Worm (Caenorhabditis elegans) whole organism, mixed stage, embryonic: Measurements from ENCODE around the gene mip-2.

Source experiments
- ceh-39 ChIP-seq: fragments of 150-350 bp; optimal IDR thresholded peaks from 2 replicates; lab custom pipeline; 2014; ENCODE audit warnings: missing biosample characterization, missing genetic modification characterization
- ceh-83 ChIP-seq: fragments of 200-800 bp; sonication (Bioruptor generic); optimal IDR thresholded peaks from 2 replicates; lab custom pipeline; 2018; ENCODE audit warnings: mild to moderate bottlenecking, missing genetic modification characterization, missing compliant biosample characterization
- ces-1 ChIP-seq: fragments of 150-350 bp; optimal IDR thresholded peaks from 2 replicates; lab custom pipeline; 2014; ENCODE audit warnings: missing biosample characterization, missing genetic modification reagents, missing genetic modification characterization
- cnd-1 ChIP-seq: fragments of 200-800 bp; sonication (Bioruptor generic); optimal IDR thresholded peaks from 2 replicates; lab custom pipeline; 2018; ENCODE audit warnings: mild to moderate bottlenecking, missing genetic modification characterization, missing compliant biosample characterization
- elt-1 ChIP-seq: sonication (generic microtip); optimal IDR thresholded peaks from 2 replicates; lab custom pipeline; 2017; ENCODE audit warnings: missing genetic modification characterization, mild to moderate bottlenecking, missing compliant biosample characterization, antibody characterized with exemption, moderate library complexity, borderline replicate concordance; ENCODE audit not compliant: insufficient read depth
- ham-2 ChIP-seq: fragments of 200-800 bp; sonication (Bioruptor generic); optimal IDR thresholded peaks from 2 replicates; lab custom pipeline; 2018; ENCODE audit warnings: mild to moderate bottlenecking, missing genetic modification characterization, missing compliant biosample characterization
- hlh-1 ChIP-seq: fragments of 150-350 bp; optimal IDR thresholded peaks from 2 replicates; lab custom pipeline; 2014; ENCODE audit warnings: missing biosample characterization, missing genetic modification reagents, missing genetic modification characterization
- lsy-2 ChIP-seq: fragments of 150-350 bp; optimal IDR thresholded peaks from 2 replicates; lab custom pipeline; 2014; ENCODE audit warnings: missing biosample characterization, missing genetic modification characterization
- nhr-237 ChIP-seq: fragments of 150-350 bp; optimal IDR thresholded peaks from 2 replicates; lab custom pipeline; 2014; ENCODE audit warnings: missing biosample characterization, missing genetic modification characterization
- nhr-28 ChIP-seq: fragments of 150-350 bp; optimal IDR thresholded peaks from 2 replicates; lab custom pipeline; 2014; ENCODE audit warnings: missing biosample characterization, missing genetic modification characterization
- nhr-76 ChIP-seq: sonication (generic microtip); optimal IDR thresholded peaks from 2 replicates; lab custom pipeline; 2017; ENCODE audit warnings: missing biosample characterization, missing genetic modification characterization
- unc-39 ChIP-seq: fragments of 150-350 bp; optimal IDR thresholded peaks from 2 replicates; lab custom pipeline; 2014; ENCODE audit warnings: missing biosample characterization, missing genetic modification characterization
- unc-62 ChIP-seq: fragments of 150-350 bp; optimal IDR thresholded peaks from 2 replicates; lab custom pipeline; 2014; ENCODE audit warnings: missing biosample characterization, missing genetic modification reagents, missing genetic modification characterization
- ztf-11 ChIP-seq: fragments of 150-350 bp; optimal IDR thresholded peaks from 2 replicates; lab custom pipeline; 2014; ENCODE audit warnings: missing biosample characterization, missing genetic modification characterization

DNA sequence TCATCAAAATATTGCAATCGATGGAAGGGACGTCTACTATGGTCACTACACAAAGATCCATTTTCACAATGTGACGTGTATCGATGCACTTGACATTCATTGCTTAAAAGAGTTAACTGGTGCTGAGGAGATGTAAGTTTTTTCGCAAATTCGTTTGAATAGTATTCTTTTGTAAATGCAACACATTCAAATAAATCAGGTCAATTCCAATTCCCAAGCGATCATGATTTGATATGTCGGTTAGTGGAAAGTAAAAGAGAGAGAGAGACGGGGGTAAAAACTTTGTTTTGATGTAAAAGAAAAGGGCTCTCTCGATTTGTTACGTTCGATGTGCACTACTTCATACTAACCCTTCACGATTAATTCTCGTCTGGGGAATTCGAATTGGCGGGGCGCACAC, 18.5 kb upstream of the mip-2 start:
- no peak for TF ChIP-seq nhr-76 (tag; lab: Kevin White, UChicago)
- no peak for TF ChIP-seq nhr-28 (tag; lab: Kevin White, UChicago)
- no peak for TF ChIP-seq unc-62 (GFP tag; lab: Kevin White, UChicago)
- TF ChIP-seq elt-1, result no peak
- no peak for TF ChIP-seq unc-39 (tag; lab: Kevin White, UChicago)
- TF ChIP-seq nhr-237 (tag; lab: Kevin White, UChicago), result no peak
- no peak for TF ChIP-seq ztf-11 (tag; lab: Kevin White, UChicago)
- no peak for TF ChIP-seq cnd-1 (tag; lab: Kevin White, UChicago)
- no peak for TF ChIP-seq ceh-83 (GFP tag; lab: Kevin White, UChicago)
- no peak for TF ChIP-seq ces-1 (GFP tag; lab: Kevin White, UChicago)
- no peak for TF ChIP-seq ham-2 (GFP tag; lab: Kevin White, UChicago)
- no peak for TF ChIP-seq ceh-39
- TF ChIP-seq hlh-1 (tag; lab: Kevin White, UChicago), result no peak
- no peak for TF ChIP-seq lsy-2 (tag; lab: Kevin White, UChicago)
